Fruit fly (Drosophila melanogaster) whole organism, adult: ENCODE results near the gene Mtr4.

Experiments used
- CG5204 ChIP-seq: fragments of 200-800 bp; sonication (Bioruptor generic); optimal IDR thresholded peaks from 2 replicates; lab custom pipeline; 2016; ENCODE audit warnings: missing biosample characterization, missing genetic modification characterization
- Mnt ChIP-seq: fragments of 200-800 bp; sonication (Bioruptor generic); optimal IDR thresholded peaks from 2 replicates; lab custom pipeline; 2016; ENCODE audit warnings: missing biosample characterization, mild to moderate bottlenecking, missing genetic modification characterization

DNA sequence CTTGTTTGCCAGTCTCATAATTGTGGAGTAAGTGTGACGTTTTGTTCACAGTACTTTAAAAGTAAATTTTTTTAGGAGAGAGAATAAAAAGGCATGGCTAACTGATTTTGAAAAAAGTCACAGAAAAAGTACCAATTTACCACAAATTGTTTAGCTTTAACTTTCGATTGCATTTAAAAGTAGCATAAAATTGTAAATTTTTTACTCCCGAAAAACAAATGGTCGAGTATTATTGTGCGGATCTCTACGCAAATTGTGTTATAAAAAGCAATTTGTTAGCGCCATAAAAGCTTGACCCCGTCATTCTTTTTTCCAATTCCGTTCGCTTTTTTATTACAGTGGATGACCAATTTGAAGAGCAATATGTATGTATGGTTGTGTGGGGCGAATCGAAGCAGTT, 24.7 kb downstream of the Mtr4 start, which contains the start of gene CG43760:
- TF ChIP-seq CG5204 (GFP tag; lab: Kevin White, UChicago) (no peak), Mnt (GFP tag; lab: Kevin White, UChicago) (no peak)
